Worm (Caenorhabditis elegans): Measurements from ENCODE around the gene ncx-7.

ncx-7 gene

DNA sequence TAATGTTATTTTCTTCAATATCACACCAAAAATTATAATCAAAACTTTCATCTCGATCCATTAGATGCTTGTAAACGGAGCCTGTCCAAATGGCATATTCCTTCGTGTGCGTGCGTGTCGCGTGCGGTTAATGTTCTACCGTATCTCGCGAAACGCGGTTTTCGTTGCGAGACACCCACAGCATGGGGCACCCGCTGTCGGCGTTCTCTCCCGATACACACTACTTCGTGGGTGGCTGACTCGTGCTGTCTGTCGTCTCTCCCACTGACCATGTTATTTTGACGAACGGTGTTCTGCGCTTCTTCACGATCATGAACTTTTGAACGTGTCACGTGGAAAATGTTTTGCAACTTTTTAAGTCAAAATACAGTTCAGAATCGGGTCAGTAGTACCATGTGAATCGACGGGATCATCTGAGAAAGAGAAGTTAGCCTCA lies 45.4 kb upstream of the ncx-7 start:
- TF ChIP-seq nhr-84 (tag; optimal IDR thresholded peaks at IDR 0.05), result no peak
- TF ChIP-seq unc-62 (GFP tag; optimal IDR thresholded peaks at IDR 0.05), result peak; percentile 74
- peak; percentile 70 for TF ChIP-seq fkh-4 (tag; optimal IDR thresholded peaks at IDR 0.05; ENCODE audit: borderline replicate concordance)
- TF ChIP-seq jun-1 (tag; optimal IDR thresholded peaks at IDR 0.05), result peak; percentile 98
- TF ChIP-seq unc-98 (GFP tag; IDR thresholded peaks at IDR 0.05), result peak; percentile 60; the same call in 1 of the 2 replicates
- peak; percentile 98 for TF ChIP-seq rnt-1 (tag; optimal IDR thresholded peaks at IDR 0.05)
- TF ChIP-seq mab-9 (GFP tag; IDR thresholded peaks at IDR 0.05), result peak; percentile 95
- peak; percentile 96 for TF ChIP-seq aly-2 (tag; optimal IDR thresholded peaks at IDR 0.05)
- peak; percentile 98 for TF ChIP-seq nhr-19 (GFP tag; conservative IDR thresholded peaks at IDR 0.05)
- TF ChIP-seq unc-30 (tag; optimal IDR thresholded peaks at IDR 0.05), result no peak
- peak; percentile 99 for TF ChIP-seq fkh-8 (tag; optimal IDR thresholded peaks at IDR 0.05)
- TF ChIP-seq nhr-90 (tag; optimal IDR thresholded peaks at IDR 0.05; ENCODE audit: poor library complexity), result peak; percentile 98
- TF ChIP-seq Y116A8C.19 (tag; optimal IDR thresholded peaks at IDR 0.05; ENCODE audit: borderline replicate concordance), result no peak
- peak; percentile 98 for TF ChIP-seq ama-1 (optimal IDR thresholded peaks at IDR 0.05)
- no peak for TF ChIP-seq ces-1 (GFP tag; optimal IDR thresholded peaks at IDR 0.05)
- TF ChIP-seq snpc-4 (tag; optimal IDR thresholded peaks at IDR 0.05), result peak; percentile 84
- TF ChIP-seq nhr-71 (tag; optimal IDR thresholded peaks at IDR 0.05), result peak; percentile 100
- TF ChIP-seq lin-39 (tag; optimal IDR thresholded peaks at IDR 0.05), result peak; percentile 84
- peak; percentile 98 for TF ChIP-seq isw-1 (GFP tag; IDR thresholded peaks at IDR 0.05)
- peak; percentile 99 for TF ChIP-seq ztf-4 (tag; optimal IDR thresholded peaks at IDR 0.05)
- TF ChIP-seq mep-1 (tag; optimal IDR thresholded peaks at IDR 0.05), result peak; percentile 98
- no peak for TF ChIP-seq blmp-1 (tag; optimal IDR thresholded peaks at IDR 0.05)
- TF ChIP-seq nhr-11 (tag; optimal IDR thresholded peaks at IDR 0.05), result peak; percentile 89
- TF ChIP-seq lsy-2 (tag; optimal IDR thresholded peaks at IDR 0.05), result peak; percentile 100
- TF ChIP-seq nhr-20 (tag; optimal IDR thresholded peaks at IDR 0.05), result peak; percentile 99
- no peak for TF ChIP-seq sptf-1 (tag; optimal IDR thresholded peaks at IDR 0.05)
- TF ChIP-seq zip-4 (GFP tag; optimal IDR thresholded peaks at IDR 0.05), result peak; percentile 95
- peak; percentile 89 for TF ChIP-seq fos-1 (tag; optimal IDR thresholded peaks at IDR 0.05)
- TF ChIP-seq ceh-88 (GFP tag; IDR thresholded peaks at IDR 0.05), result peak; percentile 97
- peak; percentile 100 for TF ChIP-seq lin-14 (GFP tag; optimal IDR thresholded peaks at IDR 0.05)
- peak; percentile 96 for TF ChIP-seq unc-130 (tag; optimal IDR thresholded peaks at IDR 0.05)
- TF ChIP-seq nhr-47 (tag; optimal IDR thresholded peaks at IDR 0.05), result peak; percentile 99
- no peak for TF ChIP-seq alr-1 (tag; optimal IDR thresholded peaks at IDR 0.05; ENCODE audit: borderline replicate concordance)
- peak; percentile 68 for TF ChIP-seq aha-1 (tag; optimal IDR thresholded peaks at IDR 0.05)
- peak; percentile 90 to 92 for TF ChIP-seq lin-35 (GFP tag; optimal IDR thresholded peaks at IDR 0.05)
- peak; percentile 77 to 99 for TF ChIP-seq mdl-1 (tag; optimal IDR thresholded peaks at IDR 0.05)
- TF ChIP-seq tbx-2 (tag; optimal IDR thresholded peaks at IDR 0.05), result peak; percentile 99
- peak; percentile 97 for TF ChIP-seq egl-13 (tag; optimal IDR thresholded peaks at IDR 0.05)
- peak; percentile 87 for TF ChIP-seq efl-3 (GFP tag; optimal IDR thresholded peaks at IDR 0.05)
- peak; percentile 89 for TF ChIP-seq nhr-237 (tag; optimal IDR thresholded peaks at IDR 0.05)
- peak; percentile 98 for TF ChIP-seq dsc-1 (tag; optimal IDR thresholded peaks at IDR 0.05)
- TF ChIP-seq xbp-1 (tag; optimal IDR thresholded peaks at IDR 0.05), result peak; percentile 97
- peak; percentile 96 for TF ChIP-seq ceh-8 (GFP tag; optimal IDR thresholded peaks at IDR 0.05)
- TF ChIP-seq lin-15B (tag; optimal IDR thresholded peaks at IDR 0.05), result peak; percentile 79
- peak; percentile 69 for TF ChIP-seq nhr-12 (tag; optimal IDR thresholded peaks at IDR 0.05)
- peak; percentile 90 to 98 (median 97) for TF ChIP-seq ceh-82 (tag; optimal IDR thresholded peaks at IDR 0.05)
- TF ChIP-seq nhr-85 (tag), result peak; percentile 99
- TF ChIP-seq lin-13 (GFP tag; optimal IDR thresholded peaks at IDR 0.05), result peak; percentile 96
- peak; percentile 95 for TF ChIP-seq elt-2 (tag; optimal IDR thresholded peaks at IDR 0.05)
- TF ChIP-seq C34B4.2 (tag; optimal IDR thresholded peaks at IDR 0.05), result peak; percentile 43
- no peak for TF ChIP-seq nhr-28 (tag; optimal IDR thresholded peaks at IDR 0.05)
- peak; percentile 95 for TF ChIP-seq nhr-77 (tag; optimal IDR thresholded peaks at IDR 0.05)
- TF ChIP-seq hlh-4 (tag; optimal IDR thresholded peaks at IDR 0.05), result no peak
- peak; percentile 99 for TF ChIP-seq unc-86 (tag; optimal IDR thresholded peaks at IDR 0.05)
